Fruit fly (Drosophila melanogaster): ENCODE measurements around the gene Ubi-p5E.
A peak's percentile ranks its signal among the peaks of the same experiment; 100 is the strongest.

dm6 chrX:6304203-6304602 is 24.8 kb upstream of the Ubi-p5E start:
- TF ChIP-seq CG34367 (tag; optimal IDR thresholded peaks at IDR 0.05) (no peak), CG8301 (tag; optimal IDR thresholded peaks at IDR 0.05) (peak; percentile 9), CG4496 (GFP tag; IDR thresholded peaks at IDR 0.05) (no peak)
